Worm (Caenorhabditis elegans): ENCODE data around the gene faah-1.

The faah-1 gene

ce11 chrIV:8159087-8159486 lies at the start of gene faah-1:
Gene faah-1, plus strand, starts transcription at chrIV:8159387.
- TF ChIP-seq C08G9.2 (tag; optimal IDR thresholded peaks at IDR 0.05): no peak
- no peak for TF ChIP-seq F13H6.1 (tag; optimal IDR thresholded peaks at IDR 0.05)
- TF ChIP-seq ceh-34 (tag; optimal IDR thresholded peaks at IDR 0.05): no peak
- no peak for TF ChIP-seq ceh-19 (GFP tag; optimal IDR thresholded peaks at IDR 0.05)
- no peak for TF ChIP-seq ets-4 (tag; optimal IDR thresholded peaks at IDR 0.05)
- no peak for TF ChIP-seq eyg-1 (tag; optimal IDR thresholded peaks at IDR 0.05)
- no peak for TF ChIP-seq ref-2 (tag; optimal IDR thresholded peaks at IDR 0.05)
- no peak for TF ChIP-seq K09A11.1 (tag; optimal IDR thresholded peaks at IDR 0.05; ENCODE audit: insufficient read depth)
- TF ChIP-seq pqm-1 (tag; optimal IDR thresholded peaks at IDR 0.05): no peak
- no peak for TF ChIP-seq pha-2 (tag; optimal IDR thresholded peaks at IDR 0.05)
- TF ChIP-seq npax-4 (tag; optimal IDR thresholded peaks at IDR 0.05): no peak
- no peak for TF ChIP-seq ama-1 (optimal IDR thresholded peaks at IDR 0.05)
- TF ChIP-seq ceh-45 (GFP tag; IDR thresholded peaks at IDR 0.05): no peak
- TF ChIP-seq ceh-18 (tag; optimal IDR thresholded peaks at IDR 0.05): no peak
- no peak for TF ChIP-seq sox-2 (GFP tag; IDR thresholded peaks at IDR 0.05)
- no peak for TF ChIP-seq dve-1 (tag; optimal IDR thresholded peaks at IDR 0.05)
- TF ChIP-seq madf-2 (tag; optimal IDR thresholded peaks at IDR 0.05): no peak

ce11 chrIV:8112187-8112586 lies 47.0 kb upstream of the faah-1 start, which contains the start of gene Y42H9AR.4:
Gene Y42H9AR.4, minus strand, starts transcription at chrIV:8112218.
- TF ChIP-seq ceh-31 (tag; optimal IDR thresholded peaks at IDR 0.05) (peak; percentile 18), nfya-1 (tag; optimal IDR thresholded peaks at IDR 0.05) (peak; percentile 9), hlh-13 (GFP tag; optimal IDR thresholded peaks at IDR 0.05) (no peak), ceh-19 (GFP tag; optimal IDR thresholded peaks at IDR 0.05) (peak; percentile 14), hlh-30 (tag; optimal IDR thresholded peaks at IDR 0.05; ENCODE audit: insufficient read depth) (no peak), hlh-6 (tag; optimal IDR thresholded peaks at IDR 0.05) (no peak), ceh-18 (tag; optimal IDR thresholded peaks at IDR 0.05) (no peak), ceh-14 (tag; optimal IDR thresholded peaks at IDR 0.05) (peak; percentile 11), ceh-48 (tag; optimal IDR thresholded peaks at IDR 0.05) (peak; percentile 25)

- TF ChIP-seq ceh-2 (tag; optimal IDR thresholded peaks at IDR 0.05) (no peak), zip-5 (tag; optimal IDR thresholded peaks at IDR 0.05) (no peak), npax-4 (tag; optimal IDR thresholded peaks at IDR 0.05) (no peak), unc-55 (GFP tag; optimal IDR thresholded peaks at IDR 0.05) (no peak), ceh-19 (GFP tag; optimal IDR thresholded peaks at IDR 0.05) (no peak), lim-6 (tag; optimal IDR thresholded peaks at IDR 0.05) (no peak), ceh-18 (tag; optimal IDR thresholded peaks at IDR 0.05) (no peak), K09A11.1 (tag; optimal IDR thresholded peaks at IDR 0.05; ENCODE audit: insufficient read depth) (no peak), dve-1 (tag; optimal IDR thresholded peaks at IDR 0.05) (no peak), dmd-4 (tag; optimal IDR thresholded peaks at IDR 0.05; ENCODE audit: borderline replicate concordance) (no peak), madf-2 (tag; optimal IDR thresholded peaks at IDR 0.05) (no peak)
Measured at ce11 chrIV:8112646-8113045, 46.5 kb upstream of the faah-1 start.

ce11 chrIV:8113161-8113560 lies 46.0 kb upstream of the faah-1 start, which contains the start of gene Y42H9AR.1:
Gene Y42H9AR.1, plus strand, starts transcription at chrIV:8113393.
- TF ChIP-seq ahr-1 (tag; optimal IDR thresholded peaks at IDR 0.05) (no peak), fkh-6 (tag; optimal IDR thresholded peaks at IDR 0.05) (no peak), gmeb-2 (tag; optimal IDR thresholded peaks at IDR 0.05) (no peak), ceh-22 (tag; optimal IDR thresholded peaks at IDR 0.05) (no peak), pha-2 (tag; optimal IDR thresholded peaks at IDR 0.05) (no peak), che-1 (tag; optimal IDR thresholded peaks at IDR 0.05) (no peak), dve-1 (tag; optimal IDR thresholded peaks at IDR 0.05) (no peak), npax-4 (tag; optimal IDR thresholded peaks at IDR 0.05) (no peak)

ce11 chrIV:8114535-8114934 lies 44.7 kb upstream of the faah-1 start:
- no peak for TF ChIP-seq T23F11.4 (GFP tag; optimal IDR thresholded peaks at IDR 0.05)
- TF ChIP-seq ceh-34 (tag; optimal IDR thresholded peaks at IDR 0.05): no peak
- no peak for TF ChIP-seq unc-42 (tag; optimal IDR thresholded peaks at IDR 0.05)
- no peak for TF ChIP-seq ceh-2 (tag; optimal IDR thresholded peaks at IDR 0.05)
- no peak for TF ChIP-seq sox-4 (tag; optimal IDR thresholded peaks at IDR 0.05)
- no peak for TF ChIP-seq dve-1 (tag; optimal IDR thresholded peaks at IDR 0.05)
- TF ChIP-seq mec-3 (tag; optimal IDR thresholded peaks at IDR 0.05; ENCODE audit: borderline replicate concordance): no peak
- no peak for TF ChIP-seq pax-1 (tag; optimal IDR thresholded peaks at IDR 0.05)
- TF ChIP-seq pha-2 (tag; optimal IDR thresholded peaks at IDR 0.05): no peak
- no peak for TF ChIP-seq nfya-1 (tag; optimal IDR thresholded peaks at IDR 0.05)
- TF ChIP-seq tbx-7 (tag; optimal IDR thresholded peaks at IDR 0.05): no peak
